Fruit fly (Drosophila melanogaster): ENCODE measurements around the gene r.

- TF ChIP-seq ranshi (GFP tag; IDR thresholded peaks at IDR 0.05) (no peak), schlank (tag; optimal IDR thresholded peaks at IDR 0.05) (no peak), Hmx (GFP tag; optimal IDR thresholded peaks at IDR 0.05) (no peak), CG2202 (tag; optimal IDR thresholded peaks at IDR 0.05) (no peak), CG33213 (GFP tag; optimal IDR thresholded peaks at IDR 0.05) (no peak), Eip74EF (GFP tag; optimal IDR thresholded peaks at IDR 0.05) (no peak), nom (GFP tag; optimal IDR thresholded peaks at IDR 0.05) (no peak)
These were observed 34.2 kb downstream of the r start for dm6 chrX:16689339-16689738.
